Fruit fly (Drosophila melanogaster): ENCODE results near the gene Naxd.

Naxd gene

DNA sequence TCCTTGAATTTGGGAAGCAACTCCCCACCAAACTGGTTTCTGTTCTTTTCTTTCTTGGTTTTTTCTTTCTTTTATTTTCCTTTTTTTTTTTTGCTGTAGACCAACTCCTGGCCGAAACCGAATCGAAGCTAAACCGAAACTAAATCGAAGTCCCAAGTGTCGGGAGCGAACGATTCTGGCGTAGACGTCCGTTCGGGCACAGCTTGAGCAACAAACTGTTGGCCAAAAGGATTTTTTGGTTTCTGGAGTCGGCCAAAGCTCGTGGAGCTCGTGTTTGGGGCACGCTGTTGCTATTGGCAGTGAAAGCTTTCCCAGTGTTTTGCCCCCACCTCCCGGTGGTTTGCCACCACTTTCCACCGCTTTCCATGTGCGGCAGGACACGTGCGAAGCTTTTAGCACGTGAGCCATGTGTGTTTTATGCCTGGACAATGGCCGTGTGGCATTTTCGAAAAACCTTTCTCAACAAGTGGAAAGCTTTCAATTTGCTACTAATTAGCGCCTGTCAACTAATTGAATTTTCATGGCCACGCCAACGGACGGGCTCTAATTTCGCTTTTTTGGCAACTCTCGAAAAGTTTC, 41.5 kb upstream of the Naxd start, which contains the start of gene CG14082:
TSS of gene CG14082 (minus strand) at position 51 of the 579 bp plus-strand sequence.
- TF ChIP-seq Hr96 (GFP tag; optimal IDR thresholded peaks at IDR 0.05) (no peak), Mnt (GFP tag; optimal IDR thresholded peaks at IDR 0.05) (peak; percentile 38), pad (GFP tag; optimal IDR thresholded peaks at IDR 0.05) (no peak), cic (GFP tag; optimal IDR thresholded peaks at IDR 0.05) (no peak), tj (GFP tag; optimal IDR thresholded peaks at IDR 0.05) (no peak)

DNA sequence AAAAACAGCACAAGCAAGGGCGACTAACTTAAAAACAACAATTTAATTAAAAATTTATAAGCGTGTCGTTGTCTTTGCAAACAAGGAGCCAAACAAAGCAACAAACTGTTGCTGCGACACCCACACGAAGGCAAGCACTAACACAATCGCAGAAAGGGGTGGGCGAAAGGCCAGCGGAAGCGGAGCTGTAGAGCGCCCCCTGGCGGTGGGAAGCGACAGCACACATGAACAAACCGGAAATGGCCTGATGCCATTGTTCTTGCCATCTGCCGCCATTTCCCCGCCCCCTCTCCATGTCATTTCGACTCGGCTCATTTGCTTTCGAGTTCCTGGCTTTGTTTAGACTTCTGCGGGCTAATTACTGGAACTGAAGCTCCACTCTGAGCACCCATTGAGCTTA, 35.1 kb upstream of the Naxd start:
- no peak for TF ChIP-seq ovo (GFP tag; optimal IDR thresholded peaks at IDR 0.05)
- no peak for TF ChIP-seq bab1 (GFP tag; optimal IDR thresholded peaks at IDR 0.05)
- TF ChIP-seq CG7101 (tag; optimal IDR thresholded peaks at IDR 0.05) = no peak
- no peak for TF ChIP-seq CG7045 (GFP tag; optimal IDR thresholded peaks at IDR 0.05)
- TF ChIP-seq kay (GFP tag; ENCODE audit: borderline replicate concordance) = no peak
- TF ChIP-seq CG12768 (GFP tag; optimal IDR thresholded peaks at IDR 0.05) = no peak
- TF ChIP-seq Hr96 (GFP tag; optimal IDR thresholded peaks at IDR 0.05) = no peak
- no peak for TF ChIP-seq CG33017 (tag; optimal IDR thresholded peaks at IDR 0.05)
- no peak for TF ChIP-seq Mnt (GFP tag; optimal IDR thresholded peaks at IDR 0.05)
- TF ChIP-seq CG1620 (GFP tag; optimal IDR thresholded peaks at IDR 0.05) = no peak
- TF ChIP-seq CG14711 (tag; optimal IDR thresholded peaks at IDR 0.05) = no peak
- no peak for TF ChIP-seq pad (GFP tag; optimal IDR thresholded peaks at IDR 0.05)
- no peak for TF ChIP-seq Crg-1 (GFP tag; optimal IDR thresholded peaks at IDR 0.05)
- no peak for TF ChIP-seq CG5204 (GFP tag; optimal IDR thresholded peaks at IDR 0.05)
- no peak for TF ChIP-seq tj (GFP tag; optimal IDR thresholded peaks at IDR 0.05)
- TF ChIP-seq cic (GFP tag; optimal IDR thresholded peaks at IDR 0.05) = no peak
- TF ChIP-seq Clk (GFP tag; optimal IDR thresholded peaks at IDR 0.05) = no peak
- no peak for TF ChIP-seq toe (GFP tag; optimal IDR thresholded peaks at IDR 0.05)

DNA sequence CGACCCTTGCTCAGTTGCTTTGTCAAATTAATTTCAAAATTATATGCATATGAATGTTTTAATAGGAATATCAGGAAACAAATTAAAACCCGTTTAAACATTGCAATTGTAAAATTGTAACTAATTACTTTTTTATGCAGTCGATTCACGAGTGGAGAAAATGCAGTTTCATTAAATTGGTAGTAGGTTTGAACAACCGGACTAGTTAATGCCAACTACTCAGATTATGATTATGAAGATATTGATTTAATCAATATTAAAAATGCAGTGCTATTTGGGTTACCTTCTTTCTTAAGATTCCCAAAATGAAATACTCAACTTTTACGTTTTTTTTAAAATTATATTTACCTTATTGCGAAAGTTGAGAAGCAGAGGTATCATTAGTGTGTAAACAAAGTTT, 32.1 kb upstream of the Naxd start, which contains the start of gene Spn75F:
TSS of gene Spn75F (minus strand) at position 101 of the 400 bp plus-strand sequence.
- TF ChIP-seq CG5204 (GFP tag; optimal IDR thresholded peaks at IDR 0.05) (no peak), CG1620 (GFP tag; optimal IDR thresholded peaks at IDR 0.05) (no peak), Clk (GFP tag; optimal IDR thresholded peaks at IDR 0.05) (no peak), CG7045 (GFP tag; optimal IDR thresholded peaks at IDR 0.05) (no peak), pad (GFP tag; optimal IDR thresholded peaks at IDR 0.05) (no peak), CG7101 (tag; optimal IDR thresholded peaks at IDR 0.05) (no peak), kay (GFP tag; ENCODE audit: borderline replicate concordance) (no peak), Hr96 (GFP tag; optimal IDR thresholded peaks at IDR 0.05) (no peak), toe (GFP tag; optimal IDR thresholded peaks at IDR 0.05) (no peak), CG12768 (GFP tag; optimal IDR thresholded peaks at IDR 0.05) (no peak), Crg-1 (GFP tag; optimal IDR thresholded peaks at IDR 0.05) (no peak), CG11617 (GFP tag; optimal IDR thresholded peaks at IDR 0.05) (no peak)

DNA sequence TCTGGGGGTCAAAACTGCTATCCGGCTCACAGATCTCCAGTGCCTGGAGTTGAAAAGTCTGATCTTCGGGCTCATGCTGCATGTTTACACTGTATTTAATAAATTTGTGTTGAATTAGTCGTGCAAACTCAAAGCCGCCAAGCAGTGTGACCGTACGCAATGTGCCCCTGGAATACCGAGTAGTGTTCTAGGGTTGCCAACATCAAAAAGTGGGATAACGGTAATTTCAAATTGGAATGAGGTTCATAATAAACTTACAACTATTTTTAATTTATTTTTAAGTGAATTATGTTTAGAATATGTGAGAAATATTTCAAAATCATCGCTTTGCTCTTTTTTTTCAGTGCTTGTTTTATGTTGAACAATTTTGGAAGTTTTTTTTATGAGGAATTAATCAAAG, 2.7 kb upstream of the Naxd start, which contains the start of gene Gem2:
TSS of gene Gem2 (minus strand) at position 176 of the 400 bp plus-strand sequence.
- TF ChIP-seq CG33017 (tag; optimal IDR thresholded peaks at IDR 0.05) (no peak), CG1620 (GFP tag; optimal IDR thresholded peaks at IDR 0.05) (no peak), ovo (GFP tag; optimal IDR thresholded peaks at IDR 0.05) (peak; percentile 69), Mnt (GFP tag; optimal IDR thresholded peaks at IDR 0.05) (no peak), CG7101 (tag; optimal IDR thresholded peaks at IDR 0.05) (no peak), CG14711 (tag; optimal IDR thresholded peaks at IDR 0.05) (peak; percentile 90), bab1 (GFP tag; optimal IDR thresholded peaks at IDR 0.05) (no peak), CG5204 (GFP tag; optimal IDR thresholded peaks at IDR 0.05) (no peak), CG12768 (GFP tag; optimal IDR thresholded peaks at IDR 0.05) (no peak)

DNA sequence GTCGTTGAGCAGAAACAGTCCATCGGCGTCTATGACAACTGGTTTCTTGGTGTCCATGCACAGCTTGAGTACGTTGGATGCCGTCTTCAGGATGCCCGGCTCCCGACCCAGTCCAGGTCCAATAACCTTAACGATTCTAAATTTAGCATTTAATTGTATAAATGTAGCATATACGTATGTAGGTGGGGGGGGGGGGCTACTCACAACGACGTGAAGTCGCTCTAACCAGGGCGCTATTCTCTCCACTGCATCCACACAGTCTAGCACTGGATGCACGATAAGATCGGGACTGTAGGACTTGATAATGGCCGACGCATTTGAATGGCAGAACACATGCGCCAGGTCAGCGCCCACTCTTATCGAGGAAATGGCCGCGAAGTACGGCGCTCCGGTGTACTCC, 407 bp downstream of the Naxd start:
- no peak for TF ChIP-seq CG14711 (tag; optimal IDR thresholded peaks at IDR 0.05)
- TF ChIP-seq CG1620 (GFP tag; optimal IDR thresholded peaks at IDR 0.05) = no peak
- no peak for TF ChIP-seq kay (GFP tag; ENCODE audit: borderline replicate concordance)
- TF ChIP-seq ovo (GFP tag; optimal IDR thresholded peaks at IDR 0.05) = no peak
- TF ChIP-seq tj (GFP tag; optimal IDR thresholded peaks at IDR 0.05) = no peak
- no peak for TF ChIP-seq bab1 (GFP tag; optimal IDR thresholded peaks at IDR 0.05)
- TF ChIP-seq Clk (GFP tag; optimal IDR thresholded peaks at IDR 0.05) = no peak
- no peak for TF ChIP-seq CG11617 (GFP tag; optimal IDR thresholded peaks at IDR 0.05)
- no peak for TF ChIP-seq CG12768 (GFP tag; optimal IDR thresholded peaks at IDR 0.05)
- TF ChIP-seq CG7045 (GFP tag; optimal IDR thresholded peaks at IDR 0.05) = no peak
- no peak for TF ChIP-seq CG5204 (GFP tag; optimal IDR thresholded peaks at IDR 0.05)
- no peak for TF ChIP-seq cnc (optimal IDR thresholded peaks at IDR 0.05)
- TF ChIP-seq Mnt (GFP tag; optimal IDR thresholded peaks at IDR 0.05) = no peak
- TF ChIP-seq Crg-1 (GFP tag; optimal IDR thresholded peaks at IDR 0.05) = no peak
- no peak for TF ChIP-seq cic (GFP tag; optimal IDR thresholded peaks at IDR 0.05)
- no peak for TF ChIP-seq CG7101 (tag; optimal IDR thresholded peaks at IDR 0.05)

DNA sequence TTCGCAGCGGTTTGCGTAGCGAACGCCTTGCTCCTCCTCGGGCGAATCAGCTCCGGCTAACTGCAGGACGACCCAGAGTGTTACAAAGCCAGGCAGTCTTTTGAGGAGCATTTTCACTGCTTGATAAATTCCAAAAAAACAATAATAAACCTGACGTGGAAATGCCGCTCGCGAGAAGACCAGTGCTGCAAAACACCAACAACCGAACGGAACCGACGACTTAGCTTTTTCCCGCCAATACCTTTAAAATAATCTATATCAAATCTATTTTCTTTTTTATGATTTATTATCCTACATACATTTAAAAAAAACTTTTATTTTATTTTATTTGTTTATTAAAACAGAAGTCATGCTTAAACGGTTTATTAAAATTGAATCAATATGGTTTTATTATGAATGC, 1.5 kb downstream of the Naxd start, which contains the start of gene CNPYb:
TSS of gene CNPYb (minus strand) at position 186 of the 400 bp plus-strand sequence.
- TF ChIP-seq CG14711 (tag; optimal IDR thresholded peaks at IDR 0.05) (no peak), CG7101 (tag; optimal IDR thresholded peaks at IDR 0.05) (peak; percentile 52), Crg-1 (GFP tag; optimal IDR thresholded peaks at IDR 0.05) (peak; percentile 51), cic (GFP tag; optimal IDR thresholded peaks at IDR 0.05) (no peak), Clk (GFP tag; optimal IDR thresholded peaks at IDR 0.05) (no peak), kay (GFP tag; ENCODE audit: borderline replicate concordance) (no peak), pad (GFP tag; optimal IDR thresholded peaks at IDR 0.05) (peak; percentile 17), toe (GFP tag; optimal IDR thresholded peaks at IDR 0.05) (no peak), CG33017 (tag; optimal IDR thresholded peaks at IDR 0.05) (peak; percentile 13), Hr96 (GFP tag; optimal IDR thresholded peaks at IDR 0.05) (no peak), cnc (optimal IDR thresholded peaks at IDR 0.05) (no peak), CG5204 (GFP tag; optimal IDR thresholded peaks at IDR 0.05) (no peak), ovo (GFP tag; optimal IDR thresholded peaks at IDR 0.05) (no peak), CG11617 (GFP tag; optimal IDR thresholded peaks at IDR 0.05) (peak; percentile 9), Mnt (GFP tag; optimal IDR thresholded peaks at IDR 0.05) (no peak), tj (GFP tag; optimal IDR thresholded peaks at IDR 0.05) (peak; percentile 22), CG12768 (GFP tag; optimal IDR thresholded peaks at IDR 0.05) (peak; percentile 3), CG1620 (GFP tag; optimal IDR thresholded peaks at IDR 0.05) (no peak), bab1 (GFP tag; optimal IDR thresholded peaks at IDR 0.05) (peak; percentile 15), CG7045 (GFP tag; optimal IDR thresholded peaks at IDR 0.05) (no peak)

Data from whole organism, adult.